Fruit fly (Drosophila melanogaster) whole organism, wandering third instar larva: ENCODE data around the gene eIF1.

Source experiments
- Abd-B ChIP-seq: fragments of >200 bp; optimal IDR thresholded peaks from 2 replicates; lab custom pipeline; 2017; ENCODE audit warnings: missing biosample characterization, missing genetic modification characterization
- CG32264 ChIP-seq: fragments of 200-800 bp; sonication (Bioruptor generic); optimal IDR thresholded peaks from 2 replicates; lab custom pipeline; 2016; ENCODE audit warnings: missing biosample characterization, missing genetic modification characterization
- CG9705 ChIP-seq: fragments of 200-800 bp; sonication (Bioruptor generic); optimal IDR thresholded peaks from 2 replicates; lab custom pipeline; 2018; ENCODE audit warnings: missing biosample characterization, mild to moderate bottlenecking, missing genetic modification characterization
- CrebA ChIP-seq: fragments of 200-800 bp; sonication (Bioruptor generic); optimal IDR thresholded peaks from 2 replicates; lab custom pipeline; 2016; ENCODE audit warnings: missing biosample characterization, mild to moderate bottlenecking, missing genetic modification characterization, borderline replicate concordance
- Dfd ChIP-seq: fragments of >200 bp; optimal IDR thresholded peaks from 2 replicates; lab custom pipeline; 2017; ENCODE audit warnings: missing biosample characterization, missing genetic modification characterization
- Dif ChIP-seq: fragments of 200-275, 200-300 bp; sonication (Bioruptor generic); optimal IDR thresholded peaks from 2 replicates; lab custom pipeline; 2018; ENCODE audit warnings: missing biosample characterization, missing genetic modification characterization; ENCODE audit not compliant: partially characterized antibody
- GATAd ChIP-seq: sonication (Bioruptor generic); optimal IDR thresholded peaks from 2 replicates; lab custom pipeline; 2016; ENCODE audit warnings: missing biosample characterization, missing genetic modification characterization
- HLH106 ChIP-seq: fragments of 200-800 bp; optimal IDR thresholded peaks from 3 replicates; lab custom pipeline; 2019; ENCODE audit warnings: missing biosample characterization, mild to moderate bottlenecking, missing genetic modification characterization, moderate library complexity
- Hnf4 ChIP-seq: fragments of 200-800 bp; sonication (Bioruptor generic); optimal IDR thresholded peaks from 2 replicates; lab custom pipeline; 2016; ENCODE audit warnings: missing biosample characterization, mild to moderate bottlenecking, missing genetic modification characterization
- Hr78 ChIP-seq: fragments of >200 bp; optimal IDR thresholded peaks from 2 replicates; lab custom pipeline; 2017; ENCODE audit warnings: missing biosample characterization, missing genetic modification characterization
- Hr83 ChIP-seq: fragments of 200-300 bp; sonication (Bioruptor generic); optimal IDR thresholded peaks from 2 replicates; lab custom pipeline; 2016; ENCODE audit warnings: missing biosample characterization, mild to moderate bottlenecking, missing genetic modification characterization, moderate library complexity; ENCODE audit not compliant: poor library complexity, severe bottlenecking
- Jra ChIP-seq: sonication (Bioruptor generic); optimal IDR thresholded peaks from 2 replicates; lab custom pipeline; 2016; ENCODE audit warnings: missing biosample characterization, missing genetic modification characterization
- Mio ChIP-seq: sonication (Bioruptor generic); optimal IDR thresholded peaks from 2 replicates; lab custom pipeline; 2016; ENCODE audit warnings: missing biosample characterization, missing genetic modification characterization
- Myc ChIP-seq: fragments of >200 bp; optimal IDR thresholded peaks from 2 replicates; lab custom pipeline; 2017
- N ChIP-seq: fragments of >200 bp; optimal IDR thresholded peaks from 2 replicates; lab custom pipeline; 2018; ENCODE audit warnings: missing biosample characterization, missing external identifiers, missing genetic modification characterization
- OdsH ChIP-seq: fragments of 200-800 bp; sonication (Bioruptor generic); optimal IDR thresholded peaks from 2 replicates; lab custom pipeline; 2016; ENCODE audit warnings: missing biosample characterization, mild to moderate bottlenecking, missing genetic modification characterization
- Rel ChIP-seq, 2 experiments: fragments of 200-800 bp; sonication (Bioruptor generic) in 1 of 2; optimal IDR thresholded peaks; 2 replicates in 1 of 2; 3 replicates in 1 of 2; lab custom pipeline; 2016 to 2019; ENCODE audit warnings: mild to moderate bottlenecking in 2 of 2, missing biosample characterization in 2 of 2, missing genetic modification characterization in 2 of 2, moderate library complexity in 1 of 2
- Sp1 ChIP-seq: fragments of 200-800 bp; sonication (Bioruptor generic); optimal IDR thresholded peaks from 3 replicates; lab custom pipeline; 2019; ENCODE audit warnings: missing biosample characterization, mild to moderate bottlenecking, missing genetic modification characterization, moderate library complexity
- Vsx2 ChIP-seq: fragments of 200-300, 225-300 bp; sonication (Bioruptor generic); optimal IDR thresholded peaks from 2 replicates; lab custom pipeline; 2018; ENCODE audit warnings: missing biosample characterization, missing genetic modification characterization; ENCODE audit not compliant: partially characterized antibody
- br ChIP-seq: fragments of 200-800 bp; sonication (Bioruptor generic); optimal IDR thresholded peaks from 2 replicates; lab custom pipeline; 2016; ENCODE audit warnings: missing biosample characterization, missing genetic modification characterization
- brk ChIP-seq: fragments of 200-800 bp; sonication (Bioruptor generic); optimal IDR thresholded peaks from 2 replicates; lab custom pipeline; 2016; ENCODE audit warnings: missing biosample characterization, mild to moderate bottlenecking, missing genetic modification characterization
- dl ChIP-seq, 2 experiments: fragments of 175-275, 200-275 bp in 1 of 2; fragments of 200-275 bp in 1 of 2; sonication (Bioruptor generic); optimal IDR thresholded peaks; lab custom pipeline; 2018; ENCODE audit warnings: mild to moderate bottlenecking in 2 of 2, missing biosample characterization in 2 of 2, missing genetic modification characterization in 2 of 2, moderate library complexity in 2 of 2; ENCODE audit not compliant: partially characterized antibody in 2 of 2, insufficient read depth in 1 of 2
- dmrt93B ChIP-seq: fragments of 200-800 bp; sonication (Bioruptor generic); optimal IDR thresholded peaks from 2 replicates; lab custom pipeline; 2018; ENCODE audit warnings: missing biosample characterization, mild to moderate bottlenecking, missing genetic modification characterization
- dsf ChIP-seq: sonication (Bioruptor generic); optimal IDR thresholded peaks from 2 replicates; lab custom pipeline; 2016; ENCODE audit warnings: missing biosample characterization, missing genetic modification characterization, borderline replicate concordance
- ey ChIP-seq: fragments of 200-800 bp; sonication (Bioruptor generic); optimal IDR thresholded peaks from 2 replicates; lab custom pipeline; 2016; ENCODE audit warnings: missing biosample characterization, missing genetic modification characterization
- foxo ChIP-seq, 2 experiments: fragments of 200-800 bp; sonication (Bioruptor generic); optimal IDR thresholded peaks; 2 replicates in 1 of 2; 3 replicates in 1 of 2; lab custom pipeline; 2016 to 2017; ENCODE audit warnings: missing biosample characterization in 2 of 2, missing genetic modification characterization in 2 of 2
- fru ChIP-seq: fragments of 200-800 bp; sonication (Bioruptor generic); optimal IDR thresholded peaks from 3 replicates; lab custom pipeline; 2016; ENCODE audit warnings: missing biosample characterization, mild to moderate bottlenecking, missing genetic modification characterization
- h ChIP-seq: fragments of 200-800 bp; sonication (Bioruptor generic); optimal IDR thresholded peaks from 3 replicates; lab custom pipeline; 2016; ENCODE audit warnings: missing biosample characterization, mild to moderate bottlenecking, missing genetic modification characterization
- jim ChIP-seq: fragments of 175-275, 200-325 bp; sonication (Bioruptor generic); optimal IDR thresholded peaks from 2 replicates; lab custom pipeline; 2016; ENCODE audit warnings: missing biosample characterization, mild to moderate bottlenecking, missing genetic modification characterization
- lola ChIP-seq: fragments of >200 bp; optimal IDR thresholded peaks from 2 replicates; lab custom pipeline; 2017; ENCODE audit warnings: missing biosample characterization, missing genetic modification characterization
- pan ChIP-seq: fragments of >200 bp; optimal IDR thresholded peaks from 2 replicates; lab custom pipeline; 2017
- psq ChIP-seq: fragments of 200-800 bp; sonication (Bioruptor generic); optimal IDR thresholded peaks from 3 replicates; lab custom pipeline; 2017; ENCODE audit warnings: missing biosample characterization, mild to moderate bottlenecking, missing genetic modification characterization, moderate library complexity
- rgr ChIP-seq: fragments of 200-800 bp; sonication (Bioruptor generic); optimal IDR thresholded peaks from 3 replicates; lab custom pipeline; 2016; ENCODE audit warnings: missing biosample characterization, mild to moderate bottlenecking, missing genetic modification characterization
- sage ChIP-seq: fragments of 200-800 bp; sonication (Bioruptor generic); optimal IDR thresholded peaks from 2 replicates; lab custom pipeline; 2016; ENCODE audit warnings: missing biosample characterization, mild to moderate bottlenecking, missing genetic modification characterization
- sv ChIP-seq: fragments of 200-800 bp; sonication (Bioruptor generic); optimal IDR thresholded peaks from 3 replicates; lab custom pipeline; 2016; ENCODE audit warnings: missing biosample characterization, missing genetic modification characterization
- tai ChIP-seq: sonication (Bioruptor generic); optimal IDR thresholded peaks from 2 replicates; lab custom pipeline; 2016; ENCODE audit warnings: missing biosample characterization, missing genetic modification characterization
- usp ChIP-seq: fragments of >200 bp; optimal IDR thresholded peaks from 2 replicates; lab custom pipeline; 2017; ENCODE audit warnings: missing biosample characterization, missing genetic modification characterization
- woc ChIP-seq: sonication (Bioruptor generic); optimal IDR thresholded peaks from 2 replicates; lab custom pipeline; 2016; ENCODE audit warnings: missing biosample characterization, mild to moderate bottlenecking, missing genetic modification characterization

Gene eIF1

dm6 chr3L:3192912-3193311 lies 30.2 kb upstream of the eIF1 start, which contains the start of gene Hsp83:
Gene Hsp83, plus strand, starts transcription at chr3L:3192969.
- TF ChIP-seq CG9705 = peak; percentile 94
- peak; percentile 98 for TF ChIP-seq br (GFP tag; lab: Kevin White, UChicago)
- no peak for TF ChIP-seq CrebA
- TF ChIP-seq tai = no peak
- peak; percentile 92 for TF ChIP-seq Hnf4
- peak; percentile 98 for TF ChIP-seq Sp1 (GFP tag; lab: Kevin White, UChicago)
- peak; percentile 95 for TF ChIP-seq sage
- TF ChIP-seq dmrt93B (GFP tag; lab: Kevin White, UChicago) = peak; percentile 90
- TF ChIP-seq Myc = no peak
- TF ChIP-seq pan (lab: Kevin White, UChicago) = no peak
- TF ChIP-seq fru (GFP tag; lab: Kevin White, UChicago) = peak; percentile 95
- no peak for TF ChIP-seq Abd-B (GFP tag; lab: Kevin White, UChicago)
- no peak for TF ChIP-seq GATAd (GFP tag; lab: Kevin White, UChicago)
- no peak for TF ChIP-seq lola
- no peak for TF ChIP-seq Vsx2 (GFP tag; lab: Kevin White, UChicago)
- TF ChIP-seq rgr = peak; percentile 98
- TF ChIP-seq woc (GFP tag; lab: Kevin White, UChicago) = peak; percentile 65
- peak; percentile 81 for TF ChIP-seq Rel (GFP tag; optimal IDR thresholded peaks at IDR 0.05; lab: Kevin White, UChicago)
- TF ChIP-seq Rel (tag; optimal IDR thresholded peaks at IDR 0.05; lab: Kevin White, UChicago) = peak; percentile 88
- peak; percentile 90 for TF ChIP-seq brk (GFP tag; lab: Kevin White, UChicago)
- TF ChIP-seq psq (GFP tag; lab: Kevin White, UChicago) = peak; percentile 80
- TF ChIP-seq Dfd (GFP tag; lab: Kevin White, UChicago) = no peak
- peak; percentile 78 for TF ChIP-seq dsf
- peak; percentile 68 for TF ChIP-seq Jra (GFP tag; lab: Kevin White, UChicago)
- TF ChIP-seq HLH106 (tag; lab: Kevin White, UChicago) = peak; percentile 87
- no peak for TF ChIP-seq Hr78 (GFP tag; lab: Kevin White, UChicago)
- TF ChIP-seq Dif (GFP tag; lab: Kevin White, UChicago) = peak; percentile 27
- peak; percentile 96 for TF ChIP-seq h
- TF ChIP-seq foxo (GFP tag; optimal IDR thresholded peaks at IDR 0.05; lab: Kevin White, UChicago) = peak; percentile 87 to 93
- TF ChIP-seq usp = no peak
- TF ChIP-seq Mio (GFP tag; lab: Kevin White, UChicago) = peak; percentile 57
- no peak for TF ChIP-seq dl (GFP tag; optimal IDR thresholded peaks at IDR 0.05; lab: Kevin White, UChicago; ENCODE audit: insufficient read depth in 1 of 2, partially characterized antibody in 2 of 2)
- TF ChIP-seq CG32264 (GFP tag; lab: Kevin White, UChicago) = peak; percentile 86
- peak; percentile 85 for TF ChIP-seq sv
- no peak for TF ChIP-seq N (GFP tag; lab: Kevin White, UChicago)
- peak; percentile 94 for TF ChIP-seq OdsH (GFP tag; lab: Kevin White, UChicago)
- TF ChIP-seq jim = no peak
- peak; percentile 99 for TF ChIP-seq Hr83 (GFP tag; lab: Kevin White, UChicago)
- TF ChIP-seq ey (GFP tag; lab: Kevin White, UChicago) = peak; percentile 80

- TF ChIP-seq sage = peak; percentile 95
- peak; percentile 87 for TF ChIP-seq CG32264 (GFP tag; lab: Kevin White, UChicago)
- TF ChIP-seq Abd-B (GFP tag; lab: Kevin White, UChicago) = no peak
- peak; percentile 90 for TF ChIP-seq Hnf4
- TF ChIP-seq CrebA = no peak
- no peak for TF ChIP-seq usp
- no peak for TF ChIP-seq Dfd (GFP tag; lab: Kevin White, UChicago)
- peak; percentile 84 for TF ChIP-seq GATAd (GFP tag; lab: Kevin White, UChicago)
- TF ChIP-seq lola = no peak
- peak; percentile 95 for TF ChIP-seq psq (GFP tag; lab: Kevin White, UChicago)
- TF ChIP-seq foxo (GFP tag; optimal IDR thresholded peaks at IDR 0.05; lab: Kevin White, UChicago) = peak; percentile 55 to 97
- TF ChIP-seq Hr83 (GFP tag; lab: Kevin White, UChicago) = peak; percentile 68
- peak; percentile 85 for TF ChIP-seq woc (GFP tag; lab: Kevin White, UChicago)
- TF ChIP-seq sv = peak; percentile 67
- TF ChIP-seq jim = no peak
- peak; percentile 94 for TF ChIP-seq HLH106 (tag; lab: Kevin White, UChicago)
- TF ChIP-seq N (GFP tag; lab: Kevin White, UChicago) = no peak
- no peak for TF ChIP-seq Vsx2 (GFP tag; lab: Kevin White, UChicago)
- peak; percentile 54 for TF ChIP-seq dsf
- TF ChIP-seq tai = no peak
- TF ChIP-seq dl (GFP tag; optimal IDR thresholded peaks at IDR 0.05; lab: Kevin White, UChicago; ENCODE audit: insufficient read depth in 1 of 2, partially characterized antibody in 2 of 2) = no peak
- no peak for TF ChIP-seq Mio (GFP tag; lab: Kevin White, UChicago)
- TF ChIP-seq OdsH (GFP tag; lab: Kevin White, UChicago) = peak; percentile 97
- peak; percentile 85 for TF ChIP-seq Jra (GFP tag; lab: Kevin White, UChicago)
- TF ChIP-seq Sp1 (GFP tag; lab: Kevin White, UChicago) = peak; percentile 95
- peak; percentile 95 for TF ChIP-seq Rel (GFP tag; optimal IDR thresholded peaks at IDR 0.05; lab: Kevin White, UChicago)
- TF ChIP-seq Rel (tag; optimal IDR thresholded peaks at IDR 0.05; lab: Kevin White, UChicago) = peak; percentile 81
- no peak for TF ChIP-seq pan (lab: Kevin White, UChicago)
- TF ChIP-seq Hr78 (GFP tag; lab: Kevin White, UChicago) = no peak
- peak; percentile 88 for TF ChIP-seq ey (GFP tag; lab: Kevin White, UChicago)
- no peak for TF ChIP-seq Myc
- peak; percentile 92 for TF ChIP-seq br (GFP tag; lab: Kevin White, UChicago)
- peak; percentile 25 for TF ChIP-seq CG9705
- TF ChIP-seq rgr = peak; percentile 97
- TF ChIP-seq brk (GFP tag; lab: Kevin White, UChicago) = peak; percentile 93
- TF ChIP-seq fru (GFP tag; lab: Kevin White, UChicago) = peak; percentile 93
- peak; percentile 84 for TF ChIP-seq dmrt93B (GFP tag; lab: Kevin White, UChicago)
- TF ChIP-seq h = peak; percentile 97
- no peak for TF ChIP-seq Dif (GFP tag; lab: Kevin White, UChicago)
- TF ChIP-seq, all 38 proteins: peak for 23
Observed at dm6 chr3L:3194059-3194458, 29.1 kb upstream of the eIF1 start.
